Worm (Caenorhabditis elegans) whole organism, L1 larva: ENCODE results near the gene unc-32.
A peak's percentile ranks its signal among the peaks of the same experiment; 100 is the strongest.

Experiments
- blmp-1 ChIP-seq: fragments of 150-350 bp; optimal IDR thresholded peaks from 2 replicates; lab custom pipeline; 2014; ENCODE audit warnings: missing biosample characterization, missing genetic modification characterization
- jun-1 ChIP-seq: fragments of 150-350 bp; optimal IDR thresholded peaks from 2 replicates; lab custom pipeline; 2014; ENCODE audit warnings: missing biosample characterization, missing genetic modification reagents, missing genetic modification characterization
- lin-13 ChIP-seq: fragments of 150-350 bp; optimal IDR thresholded peaks from 2 replicates; lab custom pipeline; 2014; ENCODE audit warnings: missing biosample characterization, missing genetic modification reagents, missing genetic modification characterization
- nhr-85 ChIP-seq: sonication (generic microtip); peaks from one replicate; lab custom pipeline; 2016; ENCODE audit warnings: missing genetic modification characterization, inconsistent platforms, missing compliant biosample characterization
- rnt-1 ChIP-seq: sonication (generic microtip); optimal IDR thresholded peaks from 2 replicates; lab custom pipeline; 2016; ENCODE audit warnings: mild to moderate bottlenecking, missing genetic modification characterization, moderate library complexity, missing compliant biosample characterization

- TF ChIP-seq nhr-85 (tag; lab: Kevin White, UChicago), result peak; percentile 18
- TF ChIP-seq lin-13 (GFP tag; lab: Kevin White, UChicago), result no peak
- no peak for TF ChIP-seq jun-1 (tag; lab: Kevin White, UChicago)
- no peak for TF ChIP-seq blmp-1 (tag; lab: Kevin White, UChicago)
- TF ChIP-seq rnt-1 (tag; lab: Kevin White, UChicago), result no peak
These were observed 15.5 kb upstream of the unc-32 start, which contains the start of gene lnkn-1 for ce11 chrIII:8889931-8890330.
